Worm (Caenorhabditis elegans) whole organism, L1 larva: Measurements from ENCODE around the gene mlc-7.

Experiments
- alr-1 ChIP-seq: fragments of 200-800 bp; sonication (Bioruptor generic); optimal IDR thresholded peaks from 2 replicates; lab custom pipeline; 2018; ENCODE audit warnings: borderline replicate concordance, mild to moderate bottlenecking, missing genetic modification characterization, missing compliant biosample characterization
- mdl-1 ChIP-seq, 2 experiments: fragments of 150-350 bp; optimal IDR thresholded peaks; 2 replicates each; lab custom pipeline; 2014 to 2017; ENCODE audit warnings: missing biosample characterization in 2 of 2, missing genetic modification characterization in 2 of 2, inconsistent platforms in 1 of 2
- nhr-11 ChIP-seq: fragments of 150-350 bp; optimal IDR thresholded peaks from 2 replicates; lab custom pipeline; 2014; ENCODE audit warnings: missing biosample characterization, missing genetic modification characterization
- zag-1 ChIP-seq: fragments of 150-350 bp; optimal IDR thresholded peaks from 2 replicates; lab custom pipeline; 2014; ENCODE audit warnings: missing biosample characterization, missing genetic modification characterization

DNA sequence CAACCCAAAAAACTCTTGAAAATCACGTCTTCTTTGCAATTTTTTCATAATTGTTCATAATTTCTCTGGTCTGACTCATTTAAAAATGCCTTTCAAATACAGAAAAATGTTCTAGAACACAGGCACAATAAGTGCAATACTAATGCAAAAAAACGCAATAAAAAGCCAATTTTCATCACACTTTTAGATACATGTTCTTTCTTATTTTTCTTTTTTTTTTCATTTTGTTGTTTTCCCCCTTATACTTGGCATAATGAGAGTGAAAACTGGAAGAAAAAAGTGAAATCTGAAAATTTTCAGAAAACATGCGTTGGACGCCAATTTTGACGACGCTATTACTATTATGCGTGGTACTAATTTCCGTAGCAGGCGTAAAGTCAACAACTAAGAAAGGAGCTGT lies 7.3 kb upstream of the mlc-7 start, which contains the start of gene tyr-2:
- TF ChIP-seq mdl-1 (tag; optimal IDR thresholded peaks at IDR 0.05; lab: Kevin White, UChicago) (no peak), alr-1 (tag; lab: Kevin White, UChicago) (no peak), nhr-11 (tag; lab: Kevin White, UChicago) (no peak), zag-1 (tag; lab: Kevin White, UChicago) (no peak)
